Worm (Caenorhabditis elegans) whole organism, L1 larva: ENCODE results near the gene ZK377.15.

Source experiments
- F16B12.6 ChIP-seq: fragments of 150-350 bp; optimal IDR thresholded peaks from 2 replicates; lab custom pipeline; 2014; ENCODE audit warnings: missing biosample characterization, missing genetic modification characterization
- blmp-1 ChIP-seq: fragments of 150-350 bp; optimal IDR thresholded peaks from 2 replicates; lab custom pipeline; 2014; ENCODE audit warnings: missing biosample characterization, missing genetic modification characterization
- ceh-63 ChIP-seq: fragments of 200-800 bp; sonication (Bioruptor generic); optimal IDR thresholded peaks from 2 replicates; lab custom pipeline; 2018; ENCODE audit warnings: mild to moderate bottlenecking, missing genetic modification characterization, missing compliant biosample characterization
- ceh-82 ChIP-seq, 3 experiments: fragments of 150-350 bp in 1 of 3; sonication (generic microtip) in 2 of 3; optimal IDR thresholded peaks; 2 replicates each; lab custom pipeline; 2014 to 2017; ENCODE audit warnings: missing biosample characterization in 3 of 3, missing genetic modification characterization in 3 of 3
- ces-1 ChIP-seq: fragments of 150-350 bp; optimal IDR thresholded peaks from 2 replicates; lab custom pipeline; 2014; ENCODE audit warnings: missing biosample characterization, missing genetic modification reagents, missing genetic modification characterization
- dsc-1 ChIP-seq: sonication (generic microtip); optimal IDR thresholded peaks from 2 replicates; lab custom pipeline; 2016; ENCODE audit warnings: mild to moderate bottlenecking, missing genetic modification characterization, missing compliant biosample characterization
- efl-1 ChIP-seq, 4 experiments: fragments of 150-350 bp; optimal IDR thresholded peaks in 3 of 4; peaks in 1 of 4; 1 replicate in 1 of 4; 2 replicates in 3 of 4; lab custom pipeline; 2014; ENCODE audit warnings: missing biosample characterization in 2 of 4, missing genetic modification characterization in 2 of 4, missing genetic modification reagents in 2 of 4
- egl-13 ChIP-seq: sonication (generic microtip); optimal IDR thresholded peaks from 2 replicates; lab custom pipeline; 2016; ENCODE audit warnings: missing genotype, missing genetic modification reagents, missing genetic modification characterization, missing compliant biosample characterization
- elt-3 ChIP-seq, 6 experiments: fragments of 150-350 bp in 1 of 6; sonication (generic microtip); optimal IDR thresholded peaks; 2 replicates each; lab custom pipeline; 2017 to 2018; ENCODE audit warnings: missing biosample characterization in 6 of 6, missing genetic modification characterization in 6 of 6, inconsistent platforms in 1 of 6
- fkh-4 ChIP-seq: sonication (generic microtip); optimal IDR thresholded peaks from 2 replicates; lab custom pipeline; 2016; ENCODE audit warnings: missing compliant biosample characterization, missing genetic modification characterization, borderline replicate concordance
- fkh-8 ChIP-seq: sonication (generic microtip); optimal IDR thresholded peaks from 2 replicates; lab custom pipeline; 2016; ENCODE audit warnings: mild to moderate bottlenecking, missing genetic modification characterization, missing compliant biosample characterization
- grh-1 ChIP-seq: fragments of 200-800 bp; sonication (Bioruptor generic); IDR thresholded peaks from 2 replicates; pipeline ENCODE4 v1.3.6; 2022; ENCODE audit warnings: missing genetic modification reagents, missing genetic modification characterization, missing compliant biosample characterization
- hlh-4 ChIP-seq: sonication (generic microtip); optimal IDR thresholded peaks from 2 replicates; lab custom pipeline; 2016; ENCODE audit warnings: mild to moderate bottlenecking, missing genetic modification characterization, missing compliant biosample characterization
- irx-1 ChIP-seq: sonication (generic microtip); optimal IDR thresholded peaks from 2 replicates; lab custom pipeline; 2016; ENCODE audit warnings: missing genetic modification characterization, missing compliant biosample characterization
- lin-14 ChIP-seq: fragments of 200-800 bp; sonication (Bioruptor generic); optimal IDR thresholded peaks from 2 replicates; lab custom pipeline; 2018; ENCODE audit warnings: mild to moderate bottlenecking, missing genetic modification characterization, moderate library complexity, missing compliant biosample characterization
- lir-3 ChIP-seq: sonication (generic microtip); optimal IDR thresholded peaks from 2 replicates; lab custom pipeline; 2016; ENCODE audit warnings: mild to moderate bottlenecking, missing genetic modification characterization, moderate library complexity, missing compliant biosample characterization; ENCODE audit not compliant: poor library complexity
- mab-9 ChIP-seq: fragments of 200-800 bp; sonication (Bioruptor generic); IDR thresholded peaks from 2 replicates; pipeline ENCODE4 v1.3.6; 2022; ENCODE audit warnings: missing genetic modification reagents, missing genetic modification characterization, missing compliant biosample characterization
- mdl-1 ChIP-seq, 2 experiments: fragments of 150-350 bp; optimal IDR thresholded peaks; 2 replicates each; lab custom pipeline; 2014 to 2017; ENCODE audit warnings: missing biosample characterization in 2 of 2, missing genetic modification characterization in 2 of 2, inconsistent platforms in 1 of 2
- mep-1 ChIP-seq: fragments of 150-350 bp; optimal IDR thresholded peaks from 2 replicates; lab custom pipeline; 2014; ENCODE audit warnings: missing biosample characterization, missing genetic modification characterization
- nhr-12 ChIP-seq: sonication (generic microtip); optimal IDR thresholded peaks from 2 replicates; lab custom pipeline; 2017; ENCODE audit warnings: missing biosample characterization, missing genetic modification characterization
- nhr-20 ChIP-seq: sonication (generic microtip); optimal IDR thresholded peaks from 2 replicates; lab custom pipeline; 2016; ENCODE audit warnings: mild to moderate bottlenecking, missing genetic modification characterization, missing compliant biosample characterization
- nhr-237 ChIP-seq: fragments of 150-350 bp; optimal IDR thresholded peaks from 2 replicates; lab custom pipeline; 2014; ENCODE audit warnings: missing biosample characterization, missing genetic modification characterization
- nhr-28 ChIP-seq: fragments of 150-350 bp; optimal IDR thresholded peaks from 2 replicates; lab custom pipeline; 2014; ENCODE audit warnings: missing biosample characterization, missing genetic modification characterization
- nhr-71 ChIP-seq: sonication (generic microtip); optimal IDR thresholded peaks from 2 replicates; lab custom pipeline; 2016; ENCODE audit warnings: mild to moderate bottlenecking, missing genetic modification characterization, moderate library complexity, missing compliant biosample characterization
- nhr-77 ChIP-seq: fragments of 150-350 bp; optimal IDR thresholded peaks from 2 replicates; lab custom pipeline; 2014; ENCODE audit warnings: missing biosample characterization, missing genetic modification characterization
- nhr-85 ChIP-seq: sonication (generic microtip); peaks from one replicate; lab custom pipeline; 2016; ENCODE audit warnings: missing genetic modification characterization, inconsistent platforms, missing compliant biosample characterization
- nhr-90 ChIP-seq: sonication (generic microtip); optimal IDR thresholded peaks from 2 replicates; lab custom pipeline; 2016; ENCODE audit warnings: mild to moderate bottlenecking, missing genetic modification characterization, missing compliant biosample characterization; ENCODE audit not compliant: poor library complexity
- pag-3 ChIP-seq: sonication (generic microtip); optimal IDR thresholded peaks from 2 replicates; lab custom pipeline; 2017; ENCODE audit warnings: missing genetic modification characterization, mild to moderate bottlenecking, missing compliant biosample characterization, antibody characterized with exemption, borderline replicate concordance; ENCODE audit not compliant: insufficient read depth
- pqm-1 ChIP-seq: sonication (generic microtip); optimal IDR thresholded peaks from 3 replicates; lab custom pipeline; 2017; ENCODE audit warnings: missing biosample characterization, missing genetic modification characterization
- rnt-1 ChIP-seq: sonication (generic microtip); optimal IDR thresholded peaks from 2 replicates; lab custom pipeline; 2016; ENCODE audit warnings: mild to moderate bottlenecking, missing genetic modification characterization, moderate library complexity, missing compliant biosample characterization
- skn-1 ChIP-seq: fragments of 150-350 bp; optimal IDR thresholded peaks from 2 replicates; lab custom pipeline; 2014; ENCODE audit warnings: missing biosample characterization, missing genetic modification characterization
- snu-23 ChIP-seq: sonication (generic microtip); optimal IDR thresholded peaks from 2 replicates; lab custom pipeline; 2016; ENCODE audit warnings: missing genetic modification characterization, missing compliant biosample characterization
- sox-4 ChIP-seq: sonication (generic microtip); optimal IDR thresholded peaks from 2 replicates; lab custom pipeline; 2016; ENCODE audit warnings: missing genetic modification characterization, missing compliant biosample characterization
- sptf-1 ChIP-seq: fragments of 150-350 bp; optimal IDR thresholded peaks from 2 replicates; lab custom pipeline; 2014; ENCODE audit warnings: missing biosample characterization, missing genetic modification characterization
- swsn-7 ChIP-seq: sonication (generic microtip); optimal IDR thresholded peaks from 2 replicates; lab custom pipeline; 2016; ENCODE audit warnings: missing genetic modification characterization, missing compliant biosample characterization
- tbx-2 ChIP-seq: sonication (generic microtip); optimal IDR thresholded peaks from 2 replicates; lab custom pipeline; 2016; ENCODE audit warnings: missing genetic modification characterization, missing compliant biosample characterization
- unc-98 ChIP-seq: fragments of 200-800 bp; sonication (Bioruptor generic); IDR thresholded peaks from 2 replicates; pipeline ENCODE4 v1.3.6; 2022; ENCODE audit warnings: missing genetic modification characterization, missing compliant biosample characterization

ZK377.15 gene

DNA sequence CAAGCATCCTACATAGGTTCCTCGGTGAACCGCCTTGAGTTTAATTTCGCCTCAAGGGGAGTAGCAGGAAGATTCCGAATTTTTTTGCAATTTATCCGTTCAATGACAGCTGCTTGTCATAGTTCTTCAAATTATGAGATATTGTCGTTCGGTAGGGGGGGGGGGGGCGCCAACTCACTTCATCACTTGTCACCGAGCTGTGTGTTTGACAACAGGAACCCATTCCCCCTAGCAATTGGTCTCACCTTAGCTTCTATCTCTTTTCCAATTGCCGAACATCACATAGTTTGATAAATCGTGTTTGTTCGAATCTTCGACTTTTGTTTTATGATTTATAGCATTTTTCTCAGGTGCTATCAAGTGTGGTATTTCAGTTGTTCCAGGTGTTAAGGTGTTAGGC lies 28.9 kb upstream of the ZK377.15 start:
- TF ChIP-seq tbx-2 (no peak), ceh-63 (no peak), ceh-82 (tag; optimal IDR thresholded peaks at IDR 0.05; lab: Kevin White, UChicago) (no peak), nhr-28 (tag; lab: Kevin White, UChicago) (no peak), nhr-12 (tag; lab: Kevin White, UChicago) (no peak), sptf-1 (tag; lab: Kevin White, UChicago) (no peak), hlh-4 (tag; lab: Kevin White, UChicago) (no peak), swsn-7 (tag; lab: Kevin White, UChicago) (no peak), ces-1 (no peak), egl-13 (tag; lab: Kevin White, UChicago) (no peak), mdl-1 (tag; optimal IDR thresholded peaks at IDR 0.05; lab: Kevin White, UChicago) (no peak), pqm-1 (tag; lab: Kevin White, UChicago) (no peak), mep-1 (tag; lab: Kevin White, UChicago) (no peak)

- TF ChIP-seq snu-23 (GFP tag; lab: Kevin White, UChicago): peak; percentile 7
- TF ChIP-seq tbx-2: peak; percentile 44
- TF ChIP-seq nhr-20: peak; percentile 57
- peak; percentile 10 for TF ChIP-seq nhr-85 (tag; lab: Kevin White, UChicago)
- no peak for TF ChIP-seq irx-1
- TF ChIP-seq efl-1 (optimal IDR thresholded peaks at IDR 0.05; lab: Kevin White, UChicago): no peak
- TF ChIP-seq efl-1 (GFP tag; optimal IDR thresholded peaks at IDR 0.05 in 1 of 2; lab: Kevin White, UChicago): peak in 1 of 2 experiments; percentile 73
- peak in 4 of 6 experiments; percentile 21 to 44 (median 36) for TF ChIP-seq elt-3 (tag; optimal IDR thresholded peaks at IDR 0.05; lab: Kevin White, UChicago)
- no peak for TF ChIP-seq mab-9 (GFP tag; lab: Robert Waterston, UW)
- no peak for TF ChIP-seq nhr-237
- no peak for TF ChIP-seq nhr-77
- TF ChIP-seq nhr-90 (tag; lab: Kevin White, UChicago): peak; percentile 24
- TF ChIP-seq sox-4: no peak
- peak; percentile 4 for TF ChIP-seq lin-14 (GFP tag; lab: Kevin White, UChicago)
- no peak for TF ChIP-seq rnt-1 (tag; lab: Kevin White, UChicago)
- TF ChIP-seq grh-1: 0 out of 2 replicates have a peak, but pooled peaks have one; percentile 25
- peak; percentile 26 for TF ChIP-seq nhr-71 (tag; lab: Kevin White, UChicago)
- TF ChIP-seq blmp-1 (tag; lab: Kevin White, UChicago): peak; percentile 29
Observed at ce11 chrX:3492431-3492830, 26.7 kb upstream of the ZK377.15 start.

ce11 chrX:3488993-3489392 lies 23.3 kb upstream of the ZK377.15 start, which contains the start of gene C12D12.3:
TSS of gene C12D12.3 (plus strand) at chrX:3489293.
- TF ChIP-seq pag-3 (tag; lab: Kevin White, UChicago): no peak
- no peak for TF ChIP-seq fkh-8 (tag; lab: Kevin White, UChicago)
- TF ChIP-seq lir-3 (tag; lab: Kevin White, UChicago): no peak
- TF ChIP-seq skn-1 (tag; lab: Kevin White, UChicago): no peak
- TF ChIP-seq F16B12.6: no peak
- no peak for TF ChIP-seq nhr-71 (tag; lab: Kevin White, UChicago)
- TF ChIP-seq ces-1: no peak
- no peak for TF ChIP-seq unc-98 (GFP tag; lab: Robert Waterston, UW)

DNA sequence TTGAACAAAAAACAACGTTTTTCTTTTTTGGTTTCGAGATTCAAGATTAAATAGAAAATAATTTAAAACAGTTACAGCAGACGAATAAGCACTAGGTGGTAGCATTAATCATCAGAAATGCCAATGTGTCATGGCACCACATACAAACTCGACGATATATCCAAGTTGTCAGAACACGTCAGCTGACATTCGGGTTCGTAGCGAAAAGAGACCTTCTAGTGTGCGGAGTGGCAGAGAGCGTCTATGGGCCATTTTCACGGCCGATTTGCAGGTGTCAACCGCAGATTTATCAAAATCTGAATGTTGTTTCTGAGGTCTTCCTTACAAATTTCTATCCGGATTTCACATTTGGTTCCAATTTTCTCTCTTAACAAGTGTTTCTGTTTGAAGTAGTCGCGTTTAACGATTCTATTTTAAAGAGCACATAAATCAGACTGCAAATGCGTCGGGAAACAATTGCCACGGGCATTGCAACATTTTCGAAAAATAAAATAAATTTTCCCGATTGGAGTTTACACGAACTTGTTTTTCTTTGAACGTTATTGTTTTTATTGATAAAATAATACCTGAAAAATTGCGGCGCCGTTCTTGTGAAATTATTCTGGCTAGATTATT lies 22.5 kb upstream of the ZK377.15 start:
- peak; percentile 83 for TF ChIP-seq pag-3 (tag; lab: Kevin White, UChicago)
- TF ChIP-seq rnt-1 (tag; lab: Kevin White, UChicago): peak; percentile 11
- TF ChIP-seq hlh-4 (tag; lab: Kevin White, UChicago): no peak
- peak; percentile 82 for TF ChIP-seq dsc-1 (tag; lab: Kevin White, UChicago)
- peak; percentile 22 for TF ChIP-seq fkh-4 (tag; lab: Kevin White, UChicago)
